Worm (Caenorhabditis elegans) whole organism, L2 larva: ENCODE measurements around the gene Y43C5B.3.
"Not testable (repeated sequence)": the region's sequence is repeated elsewhere in the genome, so short reads cannot be mapped to it uniquely, and the experiment has no call there.

Source experiments
- C34F6.9 ChIP-seq: fragments of 150-350 bp; optimal IDR thresholded peaks from 2 replicates; lab custom pipeline; 2014; ENCODE audit warnings: missing biosample characterization, missing genetic modification characterization
- F13H6.1 ChIP-seq: sonication (generic microtip); optimal IDR thresholded peaks from 2 replicates; lab custom pipeline; 2016; ENCODE audit warnings: missing genetic modification characterization, missing compliant biosample characterization
- R02D3.7 ChIP-seq: fragments of 150-350 bp; optimal IDR thresholded peaks from 2 replicates; lab custom pipeline; 2014; ENCODE audit warnings: missing biosample characterization, missing genetic modification characterization
- ZK546.5 ChIP-seq: sonication (generic microtip); optimal IDR thresholded peaks from 2 replicates; lab custom pipeline; 2017; ENCODE audit warnings: missing biosample characterization, missing genetic modification characterization
- alr-1 ChIP-seq: fragments of 150-350 bp; optimal IDR thresholded peaks from 2 replicates; lab custom pipeline; 2014; ENCODE audit warnings: missing biosample characterization, missing genetic modification characterization
- blmp-1 ChIP-seq: sonication (generic microtip); optimal IDR thresholded peaks from 2 replicates; lab custom pipeline; 2017; ENCODE audit warnings: missing genetic modification characterization, mild to moderate bottlenecking, missing compliant biosample characterization, antibody characterized with exemption, moderate library complexity; ENCODE audit not compliant: insufficient read depth
- ceh-16 ChIP-seq: fragments of 150-350 bp; optimal IDR thresholded peaks from 2 replicates; lab custom pipeline; 2014; ENCODE audit warnings: missing biosample characterization, missing genetic modification characterization
- crh-2 ChIP-seq: sonication (generic microtip); optimal IDR thresholded peaks from 2 replicates; lab custom pipeline; 2017; ENCODE audit warnings: missing biosample characterization, missing genetic modification characterization
- egl-27 ChIP-seq: sonication (generic microtip); optimal IDR thresholded peaks from 3 replicates; lab custom pipeline; 2017; ENCODE audit warnings: missing biosample characterization, missing genetic modification reagents, missing genetic modification characterization
- elt-1 ChIP-seq: fragments of 150-350 bp; optimal IDR thresholded peaks from 2 replicates; lab custom pipeline; 2014; ENCODE audit warnings: missing biosample characterization, missing genetic modification characterization
- elt-3 ChIP-seq: sonication (generic microtip); optimal IDR thresholded peaks from 2 replicates; lab custom pipeline; 2017; ENCODE audit warnings: missing biosample characterization, missing genetic modification characterization
- fos-1 ChIP-seq: fragments of 150-350 bp; optimal IDR thresholded peaks from 2 replicates; lab custom pipeline; 2014; ENCODE audit warnings: missing biosample characterization, missing genetic modification characterization
- gmeb-1 ChIP-seq: fragments of 150-350 bp; optimal IDR thresholded peaks from 2 replicates; lab custom pipeline; 2014; ENCODE audit warnings: missing biosample characterization, missing genetic modification characterization
- lin-11 ChIP-seq: fragments of 150-350 bp; sonication (generic microtip); optimal IDR thresholded peaks from 2 replicates; lab custom pipeline; 2014; ENCODE audit warnings: missing biosample characterization, missing genetic modification characterization, inconsistent platforms, mixed read lengths
- lin-13 ChIP-seq: fragments of 150-350 bp; optimal IDR thresholded peaks from 2 replicates; lab custom pipeline; 2014; ENCODE audit warnings: missing biosample characterization, missing genetic modification reagents, missing genetic modification characterization
- lin-39 ChIP-seq: fragments of 150-350 bp; optimal IDR thresholded peaks from 2 replicates; lab custom pipeline; 2014; ENCODE audit warnings: missing biosample characterization, missing genetic modification reagents, missing genetic modification characterization
- mdl-1 ChIP-seq, 2 experiments: fragments of 150-350 bp in 1 of 2; sonication (generic microtip) in 1 of 2; optimal IDR thresholded peaks; 2 replicates each; lab custom pipeline; 2017; ENCODE audit warnings: missing biosample characterization in 2 of 2, missing genetic modification characterization in 2 of 2
- nhr-10 ChIP-seq: sonication (generic microtip); optimal IDR thresholded peaks from 2 replicates; lab custom pipeline; 2017; ENCODE audit warnings: missing biosample characterization, missing genetic modification characterization
- nhr-129 ChIP-seq: fragments of 150-350 bp; optimal IDR thresholded peaks from 2 replicates; lab custom pipeline; 2014; ENCODE audit warnings: missing biosample characterization, missing genetic modification characterization
- nhr-21 ChIP-seq: fragments of 150-350 bp; optimal IDR thresholded peaks from 2 replicates; lab custom pipeline; 2014; ENCODE audit warnings: missing biosample characterization, missing genetic modification characterization
- nhr-23 ChIP-seq: fragments of 150-350 bp; optimal IDR thresholded peaks from 2 replicates; lab custom pipeline; 2014; ENCODE audit warnings: missing biosample characterization, missing genetic modification reagents, missing genetic modification characterization
- nhr-25 ChIP-seq: fragments of 150-350 bp; sonication (generic microtip); optimal IDR thresholded peaks from 3 replicates; lab custom pipeline; 2014; ENCODE audit warnings: missing biosample characterization, missing genetic modification characterization
- nhr-6 ChIP-seq: fragments of 150-350 bp; optimal IDR thresholded peaks from 2 replicates; lab custom pipeline; 2014; ENCODE audit warnings: missing biosample characterization, missing genetic modification characterization
- skn-1 ChIP-seq: sonication (generic microtip); optimal IDR thresholded peaks from 2 replicates; lab custom pipeline; 2017; ENCODE audit warnings: missing biosample characterization, missing genetic modification characterization
- sma-3 ChIP-seq: sonication (generic microtip); optimal IDR thresholded peaks from 2 replicates; lab custom pipeline; 2016; ENCODE audit warnings: missing genetic modification reagents, missing genetic modification characterization, missing compliant biosample characterization
- sma-9 ChIP-seq, 2 experiments: fragments of 150-350 bp in 1 of 2; sonication (generic microtip) in 1 of 2; optimal IDR thresholded peaks; 2 replicates each; lab custom pipeline; 2014 to 2016; ENCODE audit warnings: missing genetic modification characterization in 2 of 2, mild to moderate bottlenecking in 1 of 2, missing biosample characterization in 1 of 2, missing compliant biosample characterization in 1 of 2, missing genetic modification reagents in 1 of 2, moderate library complexity in 1 of 2
- snpc-4 ChIP-seq: fragments of 150-350 bp; optimal IDR thresholded peaks from 2 replicates; lab custom pipeline; 2014; ENCODE audit warnings: missing biosample characterization, missing genetic modification characterization
- unc-55 ChIP-seq: fragments of 150-350 bp; sonication (generic microtip); optimal IDR thresholded peaks from 3 replicates; lab custom pipeline; 2014; ENCODE audit warnings: missing biosample characterization, missing genetic modification reagents, missing genetic modification characterization
- unc-62 ChIP-seq: fragments of 150-350 bp; optimal IDR thresholded peaks from 2 replicates; lab custom pipeline; 2014; ENCODE audit warnings: missing biosample characterization, missing genetic modification reagents, missing genetic modification characterization
- zag-1 ChIP-seq: fragments of 150-350 bp; optimal IDR thresholded peaks from 2 replicates; lab custom pipeline; 2014; ENCODE audit warnings: missing biosample characterization, missing genetic modification characterization
- ztf-1 ChIP-seq: fragments of 200-800 bp; sonication (Bioruptor generic); conservative IDR thresholded peaks from 2 replicates; pipeline ENCODE4 v1.3.6; 2022; ENCODE audit warnings: missing genetic modification characterization, missing compliant biosample characterization
- ztf-4 ChIP-seq: fragments of 150-350 bp; optimal IDR thresholded peaks from 2 replicates; lab custom pipeline; 2014; ENCODE audit warnings: missing biosample characterization, missing genetic modification characterization

Gene Y43C5B.3

ce11 chrIV:10313565-10313964, 36.8 kb upstream of the Y43C5B.3 start, which contains the start of gene acs-18:
TSS of gene acs-18 (minus strand) at chrIV:10313665.
- TF ChIP-seq R02D3.7 (tag; lab: Kevin White, UChicago) (no peak), elt-3 (tag; lab: Kevin White, UChicago) (no peak), alr-1 (tag; lab: Kevin White, UChicago) (no peak), C34F6.9 (tag; lab: Kevin White, UChicago) (no peak), nhr-21 (no peak), mdl-1 (tag; optimal IDR thresholded peaks at IDR 0.05; lab: Kevin White, UChicago) (no peak), ztf-1 (no peak), nhr-6 (tag; lab: Kevin White, UChicago) (no peak), snpc-4 (tag; lab: Kevin White, UChicago) (no peak), egl-27 (tag; lab: Kevin White, UChicago) (no peak), nhr-23 (tag; lab: Kevin White, UChicago) (no peak), unc-55 (GFP tag; lab: Kevin White, UChicago) (no peak), ceh-16 (tag; lab: Kevin White, UChicago) (no peak), nhr-10 (tag; lab: Kevin White, UChicago) (no peak)

ce11 chrIV:10318199-10318598, 32.2 kb upstream of the Y43C5B.3 start, which contains the start of gene R09E10.2:
TSS of gene R09E10.2 (minus strand) at chrIV:10318299.
- TF ChIP-seq elt-3 (tag; lab: Kevin White, UChicago): no peak
- TF ChIP-seq lin-39 (tag; lab: Kevin White, UChicago): no peak
- TF ChIP-seq nhr-25 (tag; lab: Kevin White, UChicago): no peak
- no peak for TF ChIP-seq zag-1
- TF ChIP-seq blmp-1: no peak
- no peak for TF ChIP-seq ztf-1
- no peak for TF ChIP-seq sma-3
- no peak for TF ChIP-seq alr-1 (tag; lab: Kevin White, UChicago)
- no peak for TF ChIP-seq C34F6.9 (tag; lab: Kevin White, UChicago)

ce11 chrIV:10322650-10323049, 27.7 kb upstream of the Y43C5B.3 start, which contains the start of gene R09E10.1:
TSS of gene R09E10.1 (minus strand) at chrIV:10322750.
- not testable (repeated sequence) for TF ChIP-seq mdl-1 (tag; optimal IDR thresholded peaks at IDR 0.05; lab: Kevin White, UChicago); ceh-16 (tag; lab: Kevin White, UChicago); zag-1

DNA sequence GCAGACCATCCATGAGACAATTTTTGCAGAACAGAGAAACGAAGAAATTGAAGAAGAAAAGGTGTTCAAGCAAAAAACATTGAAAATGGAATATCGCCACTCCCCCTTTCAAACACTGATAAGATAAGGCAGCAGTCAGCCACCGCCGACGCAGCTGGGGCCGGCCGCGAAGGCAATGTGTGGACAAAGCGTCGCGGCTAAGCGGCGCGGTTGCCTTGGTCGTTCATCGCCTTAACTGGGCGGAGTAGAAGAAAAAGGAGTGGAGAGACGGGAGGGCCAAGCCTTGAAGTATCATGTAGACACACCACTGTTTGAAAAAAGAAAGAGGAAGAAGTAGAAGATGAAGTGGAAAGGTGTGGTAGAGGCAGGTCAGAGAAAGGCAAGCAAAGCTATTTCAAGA, 19.4 kb upstream of the Y43C5B.3 start:
- peak; percentile 22 for TF ChIP-seq blmp-1
- peak; percentile 17 for TF ChIP-seq nhr-25 (tag; lab: Kevin White, UChicago)
- peak; percentile 68 for TF ChIP-seq fos-1 (tag; lab: Kevin White, UChicago)
- TF ChIP-seq nhr-23 (tag; lab: Kevin White, UChicago): no peak
- peak; percentile 35 for TF ChIP-seq crh-2 (tag; lab: Kevin White, UChicago)
- TF ChIP-seq sma-3: peak; percentile 44
- peak; percentile 28 for TF ChIP-seq sma-9 (GFP tag; optimal IDR thresholded peaks at IDR 0.05; lab: Kevin White, UChicago)
- TF ChIP-seq sma-9 (tag; optimal IDR thresholded peaks at IDR 0.05; lab: Kevin White, UChicago): no peak
- no peak for TF ChIP-seq ztf-4 (tag; lab: Kevin White, UChicago)
- TF ChIP-seq nhr-6 (tag; lab: Kevin White, UChicago): no peak
- TF ChIP-seq F13H6.1: peak; percentile 25
- TF ChIP-seq, all 48 proteins: peak for 7

DNA sequence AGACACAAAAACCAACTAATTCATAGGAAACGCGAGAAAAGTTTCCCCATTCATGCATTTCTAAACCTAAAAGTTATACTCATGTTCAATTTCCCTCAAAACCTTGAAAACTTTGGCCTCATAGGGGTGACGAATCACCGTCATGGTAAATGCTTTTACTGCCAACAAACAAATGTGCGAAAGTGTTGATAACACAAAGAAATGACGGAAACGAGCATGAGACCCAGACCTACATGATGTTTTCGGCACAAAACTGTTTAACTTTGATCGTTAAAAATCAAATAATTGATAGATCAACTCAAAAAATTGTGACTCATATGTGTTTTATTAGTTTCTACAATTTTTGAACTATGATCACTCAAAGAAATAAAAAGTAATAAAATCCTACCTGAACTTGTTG, 18.5 kb upstream of the Y43C5B.3 start:
- TF ChIP-seq snpc-4 (tag; lab: Kevin White, UChicago) (no peak), crh-2 (tag; lab: Kevin White, UChicago) (peak; percentile 70), fos-1 (tag; lab: Kevin White, UChicago) (peak; percentile 93), sma-9 (GFP tag; optimal IDR thresholded peaks at IDR 0.05; lab: Kevin White, UChicago) (peak; percentile 22), sma-9 (tag; optimal IDR thresholded peaks at IDR 0.05; lab: Kevin White, UChicago) (no peak), gmeb-1 (tag; lab: Kevin White, UChicago) (peak; percentile 32), nhr-129 (peak; percentile 36), unc-55 (GFP tag; lab: Kevin White, UChicago) (peak; percentile 45), alr-1 (tag; lab: Kevin White, UChicago) (no peak)

ce11 chrIV:10337286-10337685, 13.1 kb upstream of the Y43C5B.3 start:
- no peak for TF ChIP-seq lin-13 (GFP tag; lab: Kevin White, UChicago)
- TF ChIP-seq gmeb-1 (tag; lab: Kevin White, UChicago): no peak
- no peak for TF ChIP-seq ZK546.5 (tag; lab: Kevin White, UChicago)
- TF ChIP-seq lin-11: no peak
- no peak for TF ChIP-seq alr-1 (tag; lab: Kevin White, UChicago)
- no peak for TF ChIP-seq nhr-10 (tag; lab: Kevin White, UChicago)
- no peak for TF ChIP-seq lin-39 (tag; lab: Kevin White, UChicago)
- TF ChIP-seq nhr-6 (tag; lab: Kevin White, UChicago): no peak
- TF ChIP-seq skn-1 (tag; lab: Kevin White, UChicago): no peak
- no peak for TF ChIP-seq nhr-25 (tag; lab: Kevin White, UChicago)
- TF ChIP-seq unc-62 (GFP tag; lab: Kevin White, UChicago): no peak
- no peak for TF ChIP-seq ceh-16 (tag; lab: Kevin White, UChicago)
- no peak for TF ChIP-seq nhr-129
- no peak for TF ChIP-seq blmp-1
- TF ChIP-seq elt-1 (tag; lab: Kevin White, UChicago): no peak
